Worm (Caenorhabditis elegans) whole organism, L1 larva: Measurements from ENCODE around the gene unc-39.

Experiments
- C16A3.4 ChIP-seq: fragments of 150-350 bp; optimal IDR thresholded peaks from 2 replicates; lab custom pipeline; 2014; ENCODE audit warnings: missing biosample characterization, missing genetic modification characterization
- F16B12.6 ChIP-seq: fragments of 150-350 bp; optimal IDR thresholded peaks from 2 replicates; lab custom pipeline; 2014; ENCODE audit warnings: missing biosample characterization, missing genetic modification characterization
- aly-2 ChIP-seq: fragments of 150-350 bp; optimal IDR thresholded peaks from 2 replicates; lab custom pipeline; 2014; ENCODE audit warnings: missing biosample characterization, missing genetic modification characterization
- blmp-1 ChIP-seq: fragments of 150-350 bp; optimal IDR thresholded peaks from 2 replicates; lab custom pipeline; 2014; ENCODE audit warnings: missing biosample characterization, missing genetic modification characterization
- ceh-82 ChIP-seq, 3 experiments: fragments of 150-350 bp in 1 of 3; sonication (generic microtip) in 2 of 3; optimal IDR thresholded peaks; 2 replicates each; lab custom pipeline; 2014 to 2017; ENCODE audit warnings: missing biosample characterization in 3 of 3, missing genetic modification characterization in 3 of 3
- ceh-88 ChIP-seq: fragments of 200-800 bp; sonication (Bioruptor generic); IDR thresholded peaks from 2 replicates; pipeline ENCODE4 v1.3.6; 2022; ENCODE audit warnings: missing genetic modification characterization, missing compliant biosample characterization
- ces-1 ChIP-seq: fragments of 150-350 bp; optimal IDR thresholded peaks from 2 replicates; lab custom pipeline; 2014; ENCODE audit warnings: missing biosample characterization, missing genetic modification reagents, missing genetic modification characterization
- efl-1 ChIP-seq, 4 experiments: fragments of 150-350 bp; optimal IDR thresholded peaks in 3 of 4; peaks in 1 of 4; 1 replicate in 1 of 4; 2 replicates in 3 of 4; lab custom pipeline; 2014; ENCODE audit warnings: missing biosample characterization in 2 of 4, missing genetic modification characterization in 2 of 4, missing genetic modification reagents in 2 of 4
- efl-3 ChIP-seq: fragments of 200-800 bp; sonication (Bioruptor generic); optimal IDR thresholded peaks from 2 replicates; lab custom pipeline; 2018; ENCODE audit warnings: mild to moderate bottlenecking, missing genetic modification characterization, missing compliant biosample characterization
- egl-27 ChIP-seq, 2 experiments: fragments of 150-350 bp in 1 of 2; sonication (generic microtip); optimal IDR thresholded peaks; 3 replicates each; lab custom pipeline; 2017 to 2018; ENCODE audit warnings: missing biosample characterization in 2 of 2, missing genetic modification characterization in 2 of 2, missing genetic modification reagents in 2 of 2
- elt-3 ChIP-seq, 6 experiments: fragments of 150-350 bp in 1 of 6; sonication (generic microtip); optimal IDR thresholded peaks; 2 replicates each; lab custom pipeline; 2017 to 2018; ENCODE audit warnings: missing biosample characterization in 6 of 6, missing genetic modification characterization in 6 of 6, inconsistent platforms in 1 of 6
- ets-5 ChIP-seq: fragments of 200-800 bp; sonication (Bioruptor generic); IDR thresholded peaks from 2 replicates; pipeline ENCODE4 v1.3.6; 2022; ENCODE audit warnings: missing genetic modification characterization, missing compliant biosample characterization
- fkh-10 ChIP-seq: sonication (generic microtip); optimal IDR thresholded peaks from 2 replicates; lab custom pipeline; 2017; ENCODE audit warnings: missing biosample characterization, missing genetic modification reagents, missing genetic modification characterization
- fkh-8 ChIP-seq: sonication (generic microtip); optimal IDR thresholded peaks from 2 replicates; lab custom pipeline; 2016; ENCODE audit warnings: mild to moderate bottlenecking, missing genetic modification characterization, missing compliant biosample characterization
- fos-1 ChIP-seq: fragments of 150-350 bp; optimal IDR thresholded peaks from 2 replicates; lab custom pipeline; 2014; ENCODE audit warnings: missing biosample characterization, missing genetic modification characterization
- grh-1 ChIP-seq: fragments of 200-800 bp; sonication (Bioruptor generic); IDR thresholded peaks from 2 replicates; pipeline ENCODE4 v1.3.6; 2022; ENCODE audit warnings: missing genetic modification reagents, missing genetic modification characterization, missing compliant biosample characterization
- hlh-17 ChIP-seq: fragments of 200-800 bp; sonication (Bioruptor generic); optimal IDR thresholded peaks from 2 replicates; lab custom pipeline; 2018; ENCODE audit warnings: missing genetic modification characterization, mild to moderate bottlenecking, missing compliant biosample characterization, moderate library complexity, borderline replicate concordance
- hlh-4 ChIP-seq: sonication (generic microtip); optimal IDR thresholded peaks from 2 replicates; lab custom pipeline; 2016; ENCODE audit warnings: mild to moderate bottlenecking, missing genetic modification characterization, missing compliant biosample characterization
- hpl-2 ChIP-seq: fragments of 150-350 bp; optimal IDR thresholded peaks from 2 replicates; lab custom pipeline; 2014; ENCODE audit warnings: missing biosample characterization, missing genetic modification reagents, missing genetic modification characterization
- jun-1 ChIP-seq: fragments of 150-350 bp; optimal IDR thresholded peaks from 2 replicates; lab custom pipeline; 2014; ENCODE audit warnings: missing biosample characterization, missing genetic modification reagents, missing genetic modification characterization
- lin-13 ChIP-seq: fragments of 150-350 bp; optimal IDR thresholded peaks from 2 replicates; lab custom pipeline; 2014; ENCODE audit warnings: missing biosample characterization, missing genetic modification reagents, missing genetic modification characterization
- lin-14 ChIP-seq: fragments of 200-800 bp; sonication (Bioruptor generic); optimal IDR thresholded peaks from 2 replicates; lab custom pipeline; 2018; ENCODE audit warnings: mild to moderate bottlenecking, missing genetic modification characterization, moderate library complexity, missing compliant biosample characterization
- lin-35 ChIP-seq, 2 experiments: fragments of 150-350 bp; optimal IDR thresholded peaks; 2 replicates each; lab custom pipeline; 2014; ENCODE audit warnings: missing biosample characterization in 2 of 2, missing genetic modification characterization in 2 of 2, missing genetic modification reagents in 2 of 2
- mab-9 ChIP-seq: fragments of 200-800 bp; sonication (Bioruptor generic); IDR thresholded peaks from 2 replicates; pipeline ENCODE4 v1.3.6; 2022; ENCODE audit warnings: missing genetic modification reagents, missing genetic modification characterization, missing compliant biosample characterization
- mef-2 ChIP-seq: fragments of 150-350 bp; optimal IDR thresholded peaks from 2 replicates; lab custom pipeline; 2014; ENCODE audit warnings: missing biosample characterization, missing genetic modification characterization
- mep-1 ChIP-seq: fragments of 150-350 bp; optimal IDR thresholded peaks from 2 replicates; lab custom pipeline; 2014; ENCODE audit warnings: missing biosample characterization, missing genetic modification characterization
- nhr-11 ChIP-seq: fragments of 150-350 bp; optimal IDR thresholded peaks from 2 replicates; lab custom pipeline; 2014; ENCODE audit warnings: missing biosample characterization, missing genetic modification characterization
- nhr-47 ChIP-seq: sonication (generic microtip); optimal IDR thresholded peaks from 2 replicates; lab custom pipeline; 2016; ENCODE audit warnings: mild to moderate bottlenecking, missing genetic modification characterization, moderate library complexity, missing compliant biosample characterization
- nhr-77 ChIP-seq: fragments of 150-350 bp; optimal IDR thresholded peaks from 2 replicates; lab custom pipeline; 2014; ENCODE audit warnings: missing biosample characterization, missing genetic modification characterization
- nhr-84 ChIP-seq: sonication (generic microtip); optimal IDR thresholded peaks from 2 replicates; lab custom pipeline; 2017; ENCODE audit warnings: missing biosample characterization, missing genetic modification characterization
- pax-3 ChIP-seq: fragments of 200-800 bp; sonication (Bioruptor generic); optimal IDR thresholded peaks from 2 replicates; lab custom pipeline; 2018; ENCODE audit warnings: mild to moderate bottlenecking, missing genetic modification characterization, moderate library complexity, missing compliant biosample characterization
- rnt-1 ChIP-seq: sonication (generic microtip); optimal IDR thresholded peaks from 2 replicates; lab custom pipeline; 2016; ENCODE audit warnings: mild to moderate bottlenecking, missing genetic modification characterization, moderate library complexity, missing compliant biosample characterization
- skn-1 ChIP-seq: fragments of 150-350 bp; optimal IDR thresholded peaks from 2 replicates; lab custom pipeline; 2014; ENCODE audit warnings: missing biosample characterization, missing genetic modification characterization
- swsn-7 ChIP-seq: sonication (generic microtip); optimal IDR thresholded peaks from 2 replicates; lab custom pipeline; 2016; ENCODE audit warnings: missing genetic modification characterization, missing compliant biosample characterization
- tbx-2 ChIP-seq: sonication (generic microtip); optimal IDR thresholded peaks from 2 replicates; lab custom pipeline; 2016; ENCODE audit warnings: missing genetic modification characterization, missing compliant biosample characterization
- unc-130 ChIP-seq: fragments of 150-350 bp; optimal IDR thresholded peaks from 2 replicates; lab custom pipeline; 2017; ENCODE audit warnings: missing biosample characterization, missing genetic modification characterization, inconsistent platforms
- unc-30 ChIP-seq: sonication (generic microtip); optimal IDR thresholded peaks from 2 replicates; lab custom pipeline; 2017; ENCODE audit warnings: missing biosample characterization, missing genetic modification characterization
- unc-98 ChIP-seq: fragments of 200-800 bp; sonication (Bioruptor generic); IDR thresholded peaks from 2 replicates; pipeline ENCODE4 v1.3.6; 2022; ENCODE audit warnings: missing genetic modification characterization, missing compliant biosample characterization
- xbp-1 ChIP-seq: sonication (generic microtip); optimal IDR thresholded peaks from 2 replicates; lab custom pipeline; 2016; ENCODE audit warnings: missing genetic modification characterization, missing compliant biosample characterization
- zag-1 ChIP-seq: fragments of 150-350 bp; optimal IDR thresholded peaks from 2 replicates; lab custom pipeline; 2014; ENCODE audit warnings: missing biosample characterization, missing genetic modification characterization
- zip-4 ChIP-seq: fragments of 200-800 bp; sonication (Bioruptor generic); optimal IDR thresholded peaks from 2 replicates; lab custom pipeline; 2018; ENCODE audit warnings: mild to moderate bottlenecking, missing genetic modification characterization, moderate library complexity, missing compliant biosample characterization

unc-39 gene

ce11 chrV:14361973-14362372 is 10.9 kb upstream of the unc-39 start:
- TF ChIP-seq tbx-2 (tag; lab: Kevin White, UChicago): no peak
- no peak for TF ChIP-seq lin-13
- TF ChIP-seq efl-3: no peak
- TF ChIP-seq ceh-88 (GFP tag; lab: Robert Waterston, UW): no peak
- TF ChIP-seq nhr-84 (tag; lab: Kevin White, UChicago): no peak
- no peak for TF ChIP-seq lin-14 (GFP tag; lab: Kevin White, UChicago)
- no peak for TF ChIP-seq grh-1
- TF ChIP-seq mep-1 (tag; lab: Kevin White, UChicago): no peak
- no peak for TF ChIP-seq mab-9 (GFP tag; lab: Robert Waterston, UW)

ce11 chrV:14364586-14365248 is 8.2 kb upstream of the unc-39 start:
- no peak for TF ChIP-seq blmp-1 (tag; lab: Kevin White, UChicago)
- no peak for TF ChIP-seq skn-1 (tag; lab: Kevin White, UChicago)
- TF ChIP-seq C16A3.4: no peak
- no peak for TF ChIP-seq tbx-2 (tag; lab: Kevin White, UChicago)
- TF ChIP-seq unc-98 (GFP tag; lab: Robert Waterston, UW): no peak
- no peak for TF ChIP-seq zip-4 (GFP tag; lab: Kevin White, UChicago)
- TF ChIP-seq, all 84 proteins: peak for 0

- TF ChIP-seq nhr-47 (tag; lab: Kevin White, UChicago) (peak; percentile 31), lin-14 (GFP tag; lab: Kevin White, UChicago) (peak; percentile 66), mef-2 (tag; lab: Kevin White, UChicago) (no peak), jun-1 (peak; percentile 60), pax-3 (tag; lab: Kevin White, UChicago) (peak; percentile 41), ets-5 (GFP tag; lab: Robert Waterston, UW) (no peak), fkh-10 (GFP tag; lab: Kevin White, UChicago) (peak; percentile 66), unc-98 (GFP tag; lab: Robert Waterston, UW) (no peak), ceh-82 (tag; optimal IDR thresholded peaks at IDR 0.05; lab: Kevin White, UChicago) (peak in 1 of 3 experiments; percentile 18), lin-35 (GFP tag; optimal IDR thresholded peaks at IDR 0.05; lab: Kevin White, UChicago) (peak in 1 of 2 experiments; percentile 2), elt-3 (tag; optimal IDR thresholded peaks at IDR 0.05; lab: Kevin White, UChicago) (no peak), fkh-8 (tag; lab: Kevin White, UChicago) (peak; percentile 7)
These were observed 6.3 kb upstream of the unc-39 start for ce11 chrV:14366487-14366962.

- no peak for TF ChIP-seq ces-1 (GFP tag; lab: Kevin White, UChicago)
- no peak for TF ChIP-seq unc-130
- TF ChIP-seq hlh-17 (GFP tag; lab: Kevin White, UChicago): no peak
- no peak for TF ChIP-seq rnt-1 (tag; lab: Kevin White, UChicago)
- no peak for TF ChIP-seq unc-30 (tag; lab: Kevin White, UChicago)
- no peak for TF ChIP-seq skn-1 (tag; lab: Kevin White, UChicago)
- no peak for TF ChIP-seq fos-1 (tag; lab: Kevin White, UChicago)
- TF ChIP-seq mef-2 (tag; lab: Kevin White, UChicago): no peak
- TF ChIP-seq swsn-7: no peak
- TF ChIP-seq xbp-1 (tag; lab: Kevin White, UChicago): no peak
- no peak for TF ChIP-seq blmp-1 (tag; lab: Kevin White, UChicago)
- no peak for TF ChIP-seq egl-27 (tag; optimal IDR thresholded peaks at IDR 0.05; lab: Kevin White, UChicago)
- TF ChIP-seq hlh-4 (tag; lab: Kevin White, UChicago): no peak
- TF ChIP-seq F16B12.6 (tag; lab: Kevin White, UChicago): no peak
- no peak for TF ChIP-seq nhr-77 (tag; lab: Kevin White, UChicago)
- no peak for TF ChIP-seq efl-1 (optimal IDR thresholded peaks at IDR 0.05; lab: Kevin White, UChicago)
- no peak for TF ChIP-seq efl-1 (GFP tag; optimal IDR thresholded peaks at IDR 0.05 in 1 of 2; lab: Kevin White, UChicago)
- TF ChIP-seq nhr-11: no peak
- no peak for TF ChIP-seq aly-2 (tag; lab: Kevin White, UChicago)
- TF ChIP-seq hpl-2: no peak
- TF ChIP-seq zag-1: no peak
- TF ChIP-seq, all 84 proteins: peak for 0
These were observed 4.4 kb upstream of the unc-39 start for ce11 chrV:14368272-14369052.
